Fruit fly (Drosophila melanogaster) whole organism, embryonic: ENCODE data around the gene CG14840.

Source experiments
- ATbp ChIP-seq: fragments of 200-800 bp; sonication (Bioruptor generic); optimal IDR thresholded peaks from 2 replicates; lab custom pipeline; 2017; ENCODE audit warnings: missing biosample characterization, mild to moderate bottlenecking, missing genetic modification characterization, missing genetic modification reagents
- Blimp-1 ChIP-seq: fragments of 200-800 bp; sonication (Bioruptor generic); optimal IDR thresholded peaks from 3 replicates; lab custom pipeline; 2018; ENCODE audit warnings: missing biosample characterization, missing genetic modification characterization, mild to moderate bottlenecking, moderate library complexity, missing genetic modification reagents
- CG10431 ChIP-seq: fragments of 200-800 bp; sonication (Bioruptor generic); optimal IDR thresholded peaks from 3 replicates; lab custom pipeline; 2018; ENCODE audit warnings: missing biosample characterization, mild to moderate bottlenecking, missing genetic modification characterization
- CG1233 ChIP-seq: fragments of 200-800 bp; sonication (Bioruptor generic); optimal IDR thresholded peaks from 4 replicates; lab custom pipeline; 2018; ENCODE audit warnings: missing biosample characterization, mild to moderate bottlenecking, missing genetic modification characterization
- CG14014 ChIP-seq: fragments of 200-800 bp; sonication (Bioruptor generic); IDR thresholded peaks from 2 replicates; pipeline ENCODE4 v1.3.6; 2022; ENCODE audit warnings: missing biosample characterization, missing genetic modification characterization
- CG15011 ChIP-seq: fragments of 200-800 bp; sonication (Bioruptor generic); optimal IDR thresholded peaks from 3 replicates; lab custom pipeline; 2018; ENCODE audit warnings: missing biosample characterization, mild to moderate bottlenecking, missing genetic modification characterization
- CG1529 ChIP-seq: fragments of 200-800 bp; sonication (Bioruptor generic); optimal IDR thresholded peaks from 3 replicates; lab custom pipeline; 2018; ENCODE audit warnings: missing biosample characterization, missing genetic modification characterization
- CG15601 ChIP-seq: fragments of 200-800 bp; sonication (Bioruptor generic); optimal IDR thresholded peaks from 3 replicates; lab custom pipeline; 2019; ENCODE audit warnings: missing biosample characterization, mild to moderate bottlenecking, missing genetic modification characterization, moderate library complexity
- CG15696 ChIP-seq: fragments of 200-800 bp; sonication (Bioruptor generic); optimal IDR thresholded peaks from 2 replicates; lab custom pipeline; 2019; ENCODE audit warnings: missing biosample characterization, mild to moderate bottlenecking, missing genetic modification characterization, moderate library complexity
- CG17359 ChIP-seq: fragments of 200-800 bp; sonication (Bioruptor generic); optimal IDR thresholded peaks from 3 replicates; lab custom pipeline; 2018; ENCODE audit warnings: missing biosample characterization, mild to moderate bottlenecking, missing genetic modification characterization, moderate library complexity
- CG17385 ChIP-seq: fragments of 200-800 bp; sonication (Bioruptor generic); optimal IDR thresholded peaks from 3 replicates; lab custom pipeline; 2018; ENCODE audit warnings: missing biosample characterization, mild to moderate bottlenecking, missing genetic modification characterization
- CG17568 ChIP-seq: fragments of 200-800 bp; sonication (Bioruptor generic); optimal IDR thresholded peaks from 2 replicates; lab custom pipeline; 2018; ENCODE audit warnings: missing biosample characterization, mild to moderate bottlenecking, missing genetic modification characterization, moderate library complexity
- CG2202 ChIP-seq: fragments of 200-800 bp; sonication (Bioruptor generic); optimal IDR thresholded peaks from 2 replicates; lab custom pipeline; 2018; ENCODE audit warnings: missing biosample characterization, mild to moderate bottlenecking, missing genetic modification characterization
- CG31441 ChIP-seq: fragments of 200-800 bp; sonication (Bioruptor generic); IDR thresholded peaks from 2 replicates; pipeline ENCODE4 v1.3.6; 2022; ENCODE audit warnings: missing biosample characterization, missing genetic modification characterization
- CG32767 ChIP-seq: fragments of 200-800 bp; sonication (Bioruptor generic); IDR thresholded peaks from 2 replicates; pipeline ENCODE4 v1.3.6; 2022; ENCODE audit warnings: missing biosample characterization, missing genetic modification characterization
- CG4707 ChIP-seq: fragments of 200-800 bp; sonication (Bioruptor generic); optimal IDR thresholded peaks from 2 replicates; lab custom pipeline; 2018; ENCODE audit warnings: missing biosample characterization, mild to moderate bottlenecking, missing genetic modification characterization, moderate library complexity
- CG5245 ChIP-seq: fragments of 200-800 bp; sonication (Bioruptor generic); optimal IDR thresholded peaks from 3 replicates; lab custom pipeline; 2016; ENCODE audit warnings: missing biosample characterization, missing genetic modification characterization
- CG6765 ChIP-seq: fragments of 200-800 bp; sonication (Bioruptor generic); optimal IDR thresholded peaks from 3 replicates; lab custom pipeline; 2017; ENCODE audit warnings: missing biosample characterization, mild to moderate bottlenecking, missing genetic modification characterization
- CG6813 ChIP-seq: fragments of 200-800 bp; sonication (Bioruptor generic); optimal IDR thresholded peaks from 2 replicates; lab custom pipeline; 2017; ENCODE audit warnings: missing biosample characterization, missing genetic modification characterization, mild to moderate bottlenecking, moderate library complexity, missing genetic modification reagents
- CG7271 ChIP-seq: fragments of 200-800 bp; sonication (Bioruptor generic); optimal IDR thresholded peaks from 2 replicates; lab custom pipeline; 2018; ENCODE audit warnings: missing biosample characterization, mild to moderate bottlenecking, missing genetic modification characterization, moderate library complexity
- CG7987 ChIP-seq: fragments of 200-800 bp; sonication (Bioruptor generic); optimal IDR thresholded peaks from 2 replicates; lab custom pipeline; 2018; ENCODE audit warnings: missing biosample characterization, mild to moderate bottlenecking, missing genetic modification characterization, moderate library complexity
- CG8281 ChIP-seq: fragments of 200-800 bp; sonication (Bioruptor generic); optimal IDR thresholded peaks from 2 replicates; lab custom pipeline; 2018; ENCODE audit warnings: missing biosample characterization, mild to moderate bottlenecking, missing genetic modification characterization, moderate library complexity
- CG8478 ChIP-seq: fragments of >200 bp; optimal IDR thresholded peaks from 2 replicates; lab custom pipeline; 2018
- CG8924 ChIP-seq: fragments of 200-800 bp; optimal IDR thresholded peaks from 3 replicates; lab custom pipeline; 2019; ENCODE audit warnings: missing biosample characterization, mild to moderate bottlenecking, missing genetic modification characterization, moderate library complexity
- D19A ChIP-seq: fragments of 200-800 bp; optimal IDR thresholded peaks from 3 replicates; lab custom pipeline; 2019; ENCODE audit warnings: missing biosample characterization, mild to moderate bottlenecking, missing genetic modification characterization, moderate library complexity
- Fer1 ChIP-seq: fragments of 200-800 bp; sonication (Bioruptor generic); optimal IDR thresholded peaks from 2 replicates; lab custom pipeline; 2017; ENCODE audit warnings: missing biosample characterization, mild to moderate bottlenecking, missing genetic modification characterization
- GATAe ChIP-seq: fragments of 200-800 bp; sonication (Bioruptor generic); conservative IDR thresholded peaks from 2 replicates; pipeline ENCODE4 v1.3.6; 2022; ENCODE audit warnings: missing biosample characterization, missing genetic modification characterization
- H15 ChIP-seq: fragments of 200-800 bp; sonication (Bioruptor generic); IDR thresholded peaks from 3 replicates; pipeline ENCODE4 v1.3.6; 2022; ENCODE audit warnings: missing biosample characterization, missing genetic modification characterization
- HmgZ ChIP-seq: fragments of 200-800 bp; sonication (Bioruptor generic); optimal IDR thresholded peaks from 2 replicates; lab custom pipeline; 2018; ENCODE audit warnings: missing biosample characterization, mild to moderate bottlenecking, missing genetic modification characterization
- Hr3 ChIP-seq: fragments of 200-800 bp; sonication (Bioruptor generic); optimal IDR thresholded peaks from 3 replicates; lab custom pipeline; 2016; ENCODE audit warnings: missing biosample characterization, missing genetic modification characterization
- Jarid2 ChIP-seq: fragments of 200-800 bp; sonication (Bioruptor generic); optimal IDR thresholded peaks from 3 replicates; lab custom pipeline; 2017; ENCODE audit warnings: mild to moderate bottlenecking, missing biosample characterization, missing genetic modification reagents, missing genetic modification characterization
- Lim3 ChIP-seq: fragments of 200-800 bp; sonication (Bioruptor generic); IDR thresholded peaks from 2 replicates; pipeline ENCODE4 v1.3.6; 2022; ENCODE audit warnings: missing biosample characterization, missing genetic modification characterization
- MTF-1 ChIP-seq: fragments of 200-800 bp; sonication (Bioruptor generic); optimal IDR thresholded peaks from 2 replicates; lab custom pipeline; 2018; ENCODE audit warnings: missing biosample characterization, mild to moderate bottlenecking, missing genetic modification characterization, borderline replicate concordance
- NC2β ChIP-seq: fragments of 200-800 bp; sonication (Bioruptor generic); optimal IDR thresholded peaks from 2 replicates; lab custom pipeline; 2016; ENCODE audit warnings: missing biosample characterization, missing genetic modification characterization
- PHDP ChIP-seq: fragments of 200-800 bp; sonication (Bioruptor generic); optimal IDR thresholded peaks from 3 replicates; lab custom pipeline; 2018; ENCODE audit warnings: missing biosample characterization, mild to moderate bottlenecking, missing genetic modification characterization, moderate library complexity
- Sox100B ChIP-seq: fragments of 200-800 bp; sonication (Bioruptor generic); optimal IDR thresholded peaks from 3 replicates; lab custom pipeline; 2018; ENCODE audit warnings: missing biosample characterization, mild to moderate bottlenecking, missing genetic modification characterization
- Spps ChIP-seq: fragments of 200-800 bp; sonication (Bioruptor generic); optimal IDR thresholded peaks from 2 replicates; lab custom pipeline; 2018; ENCODE audit warnings: missing biosample characterization, mild to moderate bottlenecking, missing genetic modification characterization
- Sry-β ChIP-seq: fragments of 200-800 bp; sonication (Bioruptor generic); optimal IDR thresholded peaks from 2 replicates; lab custom pipeline; 2018; ENCODE audit warnings: missing biosample characterization, mild to moderate bottlenecking, missing genetic modification characterization, moderate library complexity
- Xrp1 ChIP-seq: fragments of 200-800 bp; sonication (Bioruptor generic); IDR thresholded peaks from 2 replicates; pipeline ENCODE4 v1.3.6; 2022; ENCODE audit warnings: missing biosample characterization, missing genetic modification characterization
- ato ChIP-seq: fragments of 200-800 bp; sonication (Bioruptor generic); IDR thresholded peaks from 2 replicates; pipeline ENCODE4 v1.3.6; 2022; ENCODE audit warnings: missing biosample characterization, missing genetic modification characterization; ENCODE audit not compliant: partially characterized antibody
- ci ChIP-seq: fragments of 200-800 bp; sonication (Bioruptor generic); IDR thresholded peaks from 3 replicates; pipeline ENCODE4 v1.3.6; 2022; ENCODE audit warnings: missing biosample characterization, missing genetic modification characterization
- dmrt11E ChIP-seq: fragments of 200-800 bp; sonication (Bioruptor generic); optimal IDR thresholded peaks from 3 replicates; lab custom pipeline; 2018; ENCODE audit warnings: missing biosample characterization, mild to moderate bottlenecking, missing genetic modification characterization, moderate library complexity
- fd64A ChIP-seq: fragments of 200-800 bp; sonication (Bioruptor generic); optimal IDR thresholded peaks from 3 replicates; lab custom pipeline; 2018; ENCODE audit warnings: missing biosample characterization, mild to moderate bottlenecking, missing genetic modification characterization
- luna ChIP-seq: fragments of 200-800 bp; sonication (Bioruptor generic); optimal IDR thresholded peaks from 2 replicates; lab custom pipeline; 2016; ENCODE audit warnings: missing biosample characterization, missing genetic modification characterization
- otp ChIP-seq: fragments of 200-800 bp; sonication (Bioruptor generic); IDR thresholded peaks from 3 replicates; pipeline ENCODE4, ENCODE4 v1.3.6; 2022; ENCODE audit warnings: missing biosample characterization, missing genetic modification characterization
- sens-2 ChIP-seq: fragments of 200-800 bp; sonication (Bioruptor generic); IDR thresholded peaks from 2 replicates; pipeline ENCODE4 v1.3.6; 2022; ENCODE audit warnings: missing biosample characterization, missing genetic modification characterization
- so ChIP-seq: fragments of 200-800 bp; sonication (Bioruptor generic); IDR thresholded peaks from 3 replicates; pipeline ENCODE4 v1.3.6; 2022; ENCODE audit warnings: missing biosample characterization, missing genetic modification characterization
- sug ChIP-seq: fragments of 200-800 bp; optimal IDR thresholded peaks from 2 replicates; lab custom pipeline; 2019; ENCODE audit warnings: missing biosample characterization, mild to moderate bottlenecking, missing genetic modification characterization, moderate library complexity
- tap ChIP-seq: fragments of 200-800 bp; optimal IDR thresholded peaks from 3 replicates; lab custom pipeline; 2019; ENCODE audit warnings: missing biosample characterization, mild to moderate bottlenecking, missing genetic modification characterization, moderate library complexity
- vvl ChIP-seq: fragments of 200-800 bp; sonication (Bioruptor generic); IDR thresholded peaks from 2 replicates; pipeline ENCODE4 v1.3.6; 2022; ENCODE audit warnings: missing biosample characterization, missing genetic modification characterization

The CG14840 gene

DNA sequence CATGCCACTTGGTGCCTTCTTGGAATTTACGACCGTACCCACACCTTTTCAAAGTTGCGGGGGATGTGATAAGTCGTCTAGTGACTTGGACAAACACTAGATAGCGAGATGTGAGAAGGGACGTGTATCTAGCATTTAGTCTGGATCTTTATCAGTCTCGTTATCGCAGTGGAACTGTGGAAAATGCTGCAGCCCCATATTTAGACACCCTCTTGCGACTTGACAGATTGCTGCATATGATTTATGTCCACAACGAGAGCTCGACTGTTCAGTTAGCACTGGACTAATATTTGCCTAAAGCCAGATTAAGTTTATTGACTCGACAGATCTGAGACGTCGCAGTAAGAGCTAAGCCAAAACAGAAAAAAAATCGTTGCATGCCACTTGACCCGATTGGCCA lies 38.9 kb upstream of the CG14840 start (continued):
- TF ChIP-seq D19A (tag; lab: Kevin White, UChicago) (peak; percentile 16), CG6765 (GFP tag; lab: Kevin White, UChicago) (peak; percentile 10), H15 (GFP tag; lab: Robert Waterston, UW) (no peak), ATbp (GFP tag; lab: Kevin White, UChicago) (peak; percentile 70), Blimp-1 (peak; percentile 52), CG15696 (peak; percentile 37), dmrt11E (peak; percentile 26), CG15011 (peak; percentile 26), PHDP (peak; percentile 46), so (0 out of 3 replicates have a peak, but pooled peaks have one; percentile 13), Xrp1 (peak; percentile 35; the same call in 1 of the 2 replicates), CG7271 (tag; lab: Kevin White, UChicago) (no peak), NC2β (GFP tag; lab: Kevin White, UChicago) (peak; percentile 30), Sry-β (GFP tag; lab: Kevin White, UChicago) (peak; percentile 3), ci (GFP tag; lab: Robert Waterston, UW) (peak; percentile 81; the same call in 2 of the 3 replicates), Jarid2 (GFP tag; lab: Kevin White, UChicago) (peak; percentile 27), MTF-1 (GFP tag; lab: Kevin White, UChicago) (peak; percentile 57), fd64A (GFP tag; lab: Kevin White, UChicago) (peak; percentile 82), Hr3 (GFP tag; lab: Kevin White, UChicago) (no peak), CG5245 (GFP tag; lab: Kevin White, UChicago) (no peak), CG1529 (peak; percentile 21), CG1233 (GFP tag; lab: Kevin White, UChicago) (peak; percentile 62), sug (peak; percentile 70), Sox100B (peak; percentile 65), CG17568 (GFP tag; lab: Kevin White, UChicago) (no peak), CG2202 (tag; lab: Kevin White, UChicago) (peak; percentile 30), CG17385 (peak; percentile 26), Spps (tag; lab: Kevin White, UChicago) (peak; percentile 31), CG7987 (GFP tag; lab: Kevin White, UChicago) (peak; percentile 71), GATAe (GFP tag; lab: Robert Waterston, UW) (no peak), otp (peak; percentile 42; the same call in 1 of the 3 replicates), CG10431 (GFP tag; lab: Kevin White, UChicago) (peak; percentile 47), CG6813 (GFP tag; lab: Kevin White, UChicago) (peak; percentile 76), CG31441 (GFP tag; lab: Robert Waterston, UW) (0 out of 2 replicates have a peak, but pooled peaks have one; percentile 26), CG14014 (GFP tag; lab: Robert Waterston, UW) (0 out of 2 replicates have a peak, but pooled peaks have one; percentile 17), CG8924 (tag; lab: Kevin White, UChicago) (peak; percentile 9), tap (peak; percentile 49), CG4707 (GFP tag; lab: Kevin White, UChicago) (peak; percentile 37), CG15601 (tag; lab: Kevin White, UChicago) (peak; percentile 43), Lim3 (no peak), CG32767 (GFP tag; lab: Robert Waterston, UW) (no peak), luna (no peak), ato (GFP tag; lab: Robert Waterston, UW) (no peak), CG8478 (no peak), vvl (GFP tag; lab: Robert Waterston, UW) (0 out of 2 replicates have a peak, but pooled peaks have one; percentile 26), HmgZ (tag; lab: Kevin White, UChicago) (peak; percentile 11), sens-2 (GFP tag; lab: Robert Waterston, UW) (no peak), Fer1 (peak; percentile 62), CG17359 (tag; lab: Kevin White, UChicago) (peak; percentile 58), CG8281 (peak; percentile 44)
